Worm (Caenorhabditis elegans): ENCODE data around the gene F13A7.11.

The F13A7.11 gene

DNA sequence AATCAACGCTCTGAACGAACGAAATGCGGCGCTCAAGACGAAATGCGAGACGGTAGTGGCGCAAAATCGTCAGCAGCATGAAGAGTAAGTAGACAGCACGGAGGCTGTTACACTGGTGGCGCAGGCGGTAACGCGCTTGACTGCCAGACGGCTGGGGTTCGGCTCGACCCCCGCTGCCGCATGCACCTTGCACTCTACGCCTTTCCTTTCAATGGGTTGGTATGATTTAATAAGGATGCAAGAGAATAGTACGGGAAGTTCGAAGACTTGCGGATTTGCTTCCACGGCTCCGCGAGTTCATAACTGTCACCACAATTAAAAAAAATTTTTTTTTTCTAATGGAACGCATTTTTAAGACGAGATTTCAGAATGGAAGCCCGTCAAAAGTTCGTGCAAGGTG, 25.1 kb downstream of the F13A7.11 start:
- TF ChIP-seq lin-35 (GFP tag; optimal IDR thresholded peaks at IDR 0.05) = peak; percentile 61 to 86
- no peak for TF ChIP-seq mef-2 (tag; optimal IDR thresholded peaks at IDR 0.05)
- no peak for TF ChIP-seq nhr-12 (tag; optimal IDR thresholded peaks at IDR 0.05)
- peak; percentile 74 for TF ChIP-seq tbx-2 (tag; optimal IDR thresholded peaks at IDR 0.05)
- TF ChIP-seq unc-98 (GFP tag; IDR thresholded peaks at IDR 0.05) = no peak
- no peak for TF ChIP-seq mab-9 (GFP tag; IDR thresholded peaks at IDR 0.05)
- TF ChIP-seq nhr-28 (tag; optimal IDR thresholded peaks at IDR 0.05) = no peak
- TF ChIP-seq efl-3 (GFP tag; optimal IDR thresholded peaks at IDR 0.05) = no peak
- no peak for TF ChIP-seq alr-1 (tag; optimal IDR thresholded peaks at IDR 0.05; ENCODE audit: borderline replicate concordance)
- no peak for TF ChIP-seq hpl-2 (GFP tag; optimal IDR thresholded peaks at IDR 0.05)
- TF ChIP-seq hlh-4 (tag; optimal IDR thresholded peaks at IDR 0.05) = no peak
- no peak for TF ChIP-seq C34B4.2 (tag; optimal IDR thresholded peaks at IDR 0.05)
- peak; percentile 34 for TF ChIP-seq ceh-8 (GFP tag; optimal IDR thresholded peaks at IDR 0.05)
- peak; percentile 59 to 76 (median 61) for TF ChIP-seq ceh-82 (tag; optimal IDR thresholded peaks at IDR 0.05)
- TF ChIP-seq fkh-10 (GFP tag; optimal IDR thresholded peaks at IDR 0.05) = no peak
- no peak for TF ChIP-seq zag-1 (tag; optimal IDR thresholded peaks at IDR 0.05)
- TF ChIP-seq hlh-17 (GFP tag; optimal IDR thresholded peaks at IDR 0.05; ENCODE audit: borderline replicate concordance) = no peak
- TF ChIP-seq skn-1 (tag; optimal IDR thresholded peaks at IDR 0.05) = peak; percentile 63
- TF ChIP-seq irx-1 (tag; optimal IDR thresholded peaks at IDR 0.05) = peak; percentile 65
- no peak for TF ChIP-seq egl-27 (tag; optimal IDR thresholded peaks at IDR 0.05)
- peak; percentile 20 for TF ChIP-seq C04F5.9 (tag; optimal IDR thresholded peaks at IDR 0.05)
- TF ChIP-seq isw-1 (GFP tag; IDR thresholded peaks at IDR 0.05) = peak; percentile 7; the same call in 1 of the 2 replicates
- no peak for TF ChIP-seq pax-3 (tag; optimal IDR thresholded peaks at IDR 0.05)
- no peak for TF ChIP-seq lin-14 (GFP tag; optimal IDR thresholded peaks at IDR 0.05)
- no peak for TF ChIP-seq fkh-4 (tag; optimal IDR thresholded peaks at IDR 0.05; ENCODE audit: borderline replicate concordance)
- TF ChIP-seq elt-3 (tag; optimal IDR thresholded peaks at IDR 0.05) = peak in 1 of 6 experiments; percentile 32
- TF ChIP-seq pqm-1 (tag; optimal IDR thresholded peaks at IDR 0.05) = no peak
- no peak for TF ChIP-seq nhr-76 (tag; optimal IDR thresholded peaks at IDR 0.05)
- peak; percentile 20 for TF ChIP-seq fos-1 (tag; optimal IDR thresholded peaks at IDR 0.05)
- peak; percentile 12 for TF ChIP-seq lin-39 (tag; optimal IDR thresholded peaks at IDR 0.05)
- peak; percentile 88 for TF ChIP-seq nhr-90 (tag; optimal IDR thresholded peaks at IDR 0.05; ENCODE audit: poor library complexity)
- TF ChIP-seq unc-86 (tag; optimal IDR thresholded peaks at IDR 0.05) = no peak
- TF ChIP-seq tlp-1 (tag; optimal IDR thresholded peaks at IDR 0.05) = no peak
- peak in 1 of 2 experiments; percentile 50 for TF ChIP-seq ztf-11 (tag; optimal IDR thresholded peaks at IDR 0.05)
- TF ChIP-seq sptf-1 (tag; optimal IDR thresholded peaks at IDR 0.05) = no peak
- TF ChIP-seq nhr-84 (tag; optimal IDR thresholded peaks at IDR 0.05) = no peak
- peak; percentile 83 for TF ChIP-seq nhr-47 (tag; optimal IDR thresholded peaks at IDR 0.05)
- peak; percentile 75 for TF ChIP-seq nhr-19 (GFP tag; conservative IDR thresholded peaks at IDR 0.05)
- peak; percentile 18 to 55 (median 47) for TF ChIP-seq dpl-1 (GFP tag; optimal IDR thresholded peaks at IDR 0.05)
- peak; percentile 10 for TF ChIP-seq jun-1 (tag; optimal IDR thresholded peaks at IDR 0.05)
- TF ChIP-seq nhr-85 (tag) = peak; percentile 49
- TF ChIP-seq ceh-63 (GFP tag; optimal IDR thresholded peaks at IDR 0.05) = no peak
- no peak for TF ChIP-seq pag-3 (tag; optimal IDR thresholded peaks at IDR 0.05; ENCODE audit: borderline replicate concordance, insufficient read depth)
- peak; percentile 82 for TF ChIP-seq nhr-71 (tag; optimal IDR thresholded peaks at IDR 0.05)
- no peak for TF ChIP-seq lin-15B (tag; optimal IDR thresholded peaks at IDR 0.05)
- TF ChIP-seq nhr-11 (tag; optimal IDR thresholded peaks at IDR 0.05) = no peak
- peak; percentile 47 for TF ChIP-seq xbp-1 (tag; optimal IDR thresholded peaks at IDR 0.05)
- peak; percentile 76 for TF ChIP-seq swsn-7 (tag; optimal IDR thresholded peaks at IDR 0.05)
- peak; percentile 44 to 45 for TF ChIP-seq lsy-2 (tag; optimal IDR thresholded peaks at IDR 0.05)
- no peak for TF ChIP-seq unc-62 (GFP tag; optimal IDR thresholded peaks at IDR 0.05)
- no peak for TF ChIP-seq Y116A8C.19 (tag; optimal IDR thresholded peaks at IDR 0.05; ENCODE audit: borderline replicate concordance)
- TF ChIP-seq vab-15 (tag; optimal IDR thresholded peaks at IDR 0.05) = no peak

All from whole organism, L1 larva.